Fruit fly (Drosophila melanogaster): Measurements from ENCODE around the gene elav.

DNA sequence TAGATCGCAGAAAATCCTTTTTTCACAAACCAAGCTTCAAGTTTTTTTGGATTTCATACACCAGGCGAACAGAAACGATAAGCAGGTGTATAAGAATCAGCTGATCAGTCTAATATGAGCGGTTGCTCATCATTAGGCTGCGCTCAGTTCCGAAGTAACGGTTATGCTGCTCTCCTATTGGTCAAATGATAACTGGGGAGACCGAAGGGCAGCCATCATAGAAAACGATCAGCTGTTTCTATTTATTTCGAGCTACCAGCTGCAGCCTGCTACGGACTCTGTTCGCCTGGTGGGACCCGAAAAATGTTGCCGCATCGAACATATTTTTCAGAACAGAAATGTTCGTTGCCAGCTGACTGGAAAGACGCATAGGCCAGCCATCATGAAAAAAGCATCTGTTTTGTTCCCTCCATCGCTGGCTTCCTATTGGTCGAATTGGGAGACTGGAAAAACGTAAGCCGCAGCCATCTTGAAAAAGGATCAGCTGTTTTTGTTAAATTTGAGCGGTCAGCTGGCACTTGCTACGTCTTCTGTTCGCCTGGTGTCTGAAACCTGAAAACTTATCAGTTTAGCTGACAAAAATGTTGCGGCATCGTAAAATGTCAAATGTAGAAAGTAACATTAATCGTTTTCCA is 23.5 kb upstream of the elav start:
- TF ChIP-seq Pif1A (GFP tag; optimal IDR thresholded peaks at IDR 0.05): no peak
- no peak for TF ChIP-seq CG34367 (tag; optimal IDR thresholded peaks at IDR 0.05)
- TF ChIP-seq EcR (GFP tag; optimal IDR thresholded peaks at IDR 0.05): no peak
- no peak for TF ChIP-seq Snoo (tag; optimal IDR thresholded peaks at IDR 0.05)
- TF ChIP-seq CG8301 (tag; optimal IDR thresholded peaks at IDR 0.05): no peak
- no peak for TF ChIP-seq CG14655 (GFP tag; optimal IDR thresholded peaks at IDR 0.05)

Measured in whole organism, pupa.